Worm (Caenorhabditis elegans) whole organism, late embryonic: Measurements from ENCODE around the gene pals-32.

Source experiments
- elt-2 ChIP-seq: sonication (generic microtip); optimal IDR thresholded peaks from 2 replicates; lab custom pipeline; 2016; ENCODE audit warnings: missing genetic modification reagents, missing genetic modification characterization, missing compliant biosample characterization
- ref-2 ChIP-seq: sonication (generic microtip); optimal IDR thresholded peaks from 2 replicates; lab custom pipeline; 2016; ENCODE audit warnings: missing genetic modification characterization, missing compliant biosample characterization
- sox-4 ChIP-seq: sonication (generic microtip); optimal IDR thresholded peaks from 2 replicates; lab custom pipeline; 2017; ENCODE audit warnings: mild to moderate bottlenecking, missing genetic modification characterization, inconsistent platforms, missing compliant biosample characterization

DNA sequence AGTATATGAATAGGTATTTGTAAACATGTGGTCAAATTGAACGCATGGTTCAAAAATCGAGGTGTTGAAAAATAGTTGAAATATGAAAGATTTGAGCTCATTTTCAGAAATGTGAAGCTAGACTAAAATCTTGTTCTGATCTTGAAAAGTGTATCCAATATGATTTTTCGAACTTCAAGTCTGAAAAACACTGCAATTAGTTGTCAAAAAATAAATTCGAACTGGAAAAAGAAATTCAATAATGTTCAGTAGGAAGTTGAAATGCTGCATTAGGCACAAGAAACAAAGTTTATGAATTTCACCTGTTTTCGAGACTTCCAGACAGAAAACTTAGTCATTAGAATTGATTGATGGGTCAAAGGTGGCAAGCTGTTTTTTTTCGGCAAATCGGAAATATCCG lies 34.9 kb upstream of the pals-32 start, which contains the start of gene srh-270:
- TF ChIP-seq ref-2 (tag; lab: Kevin White, UChicago) (no peak), elt-2 (tag; lab: Kevin White, UChicago) (no peak), sox-4 (tag; lab: Kevin White, UChicago) (no peak)
